Worm (Caenorhabditis elegans) whole organism, L1 larva: ENCODE data around the gene sra-4.

ENCODE experiments used
- F16B12.6 ChIP-seq: fragments of 150-350 bp; optimal IDR thresholded peaks from 2 replicates; lab custom pipeline; 2014; ENCODE audit warnings: missing biosample characterization, missing genetic modification characterization
- ceh-8 ChIP-seq: fragments of 200-800 bp; sonication (Bioruptor generic); optimal IDR thresholded peaks from 2 replicates; lab custom pipeline; 2018; ENCODE audit warnings: mild to moderate bottlenecking, missing genetic modification characterization, moderate library complexity, missing compliant biosample characterization
- dsc-1 ChIP-seq: sonication (generic microtip); optimal IDR thresholded peaks from 2 replicates; lab custom pipeline; 2016; ENCODE audit warnings: mild to moderate bottlenecking, missing genetic modification characterization, missing compliant biosample characterization
- fos-1 ChIP-seq: fragments of 150-350 bp; optimal IDR thresholded peaks from 2 replicates; lab custom pipeline; 2014; ENCODE audit warnings: missing biosample characterization, missing genetic modification characterization
- grh-1 ChIP-seq: fragments of 200-800 bp; sonication (Bioruptor generic); IDR thresholded peaks from 2 replicates; pipeline ENCODE4 v1.3.6; 2022; ENCODE audit warnings: missing genetic modification reagents, missing genetic modification characterization, missing compliant biosample characterization
- lin-13 ChIP-seq: fragments of 150-350 bp; optimal IDR thresholded peaks from 2 replicates; lab custom pipeline; 2014; ENCODE audit warnings: missing biosample characterization, missing genetic modification reagents, missing genetic modification characterization
- lin-14 ChIP-seq: fragments of 200-800 bp; sonication (Bioruptor generic); optimal IDR thresholded peaks from 2 replicates; lab custom pipeline; 2018; ENCODE audit warnings: mild to moderate bottlenecking, missing genetic modification characterization, moderate library complexity, missing compliant biosample characterization
- lin-39 ChIP-seq: fragments of 150-350 bp; optimal IDR thresholded peaks from 2 replicates; lab custom pipeline; 2014; ENCODE audit warnings: missing biosample characterization, missing genetic modification reagents, missing genetic modification characterization
- lsy-2 ChIP-seq, 2 experiments: fragments of 150-350 bp; optimal IDR thresholded peaks; 2 replicates each; lab custom pipeline; 2014; ENCODE audit warnings: missing biosample characterization in 2 of 2, missing genetic modification characterization in 2 of 2
- mef-2 ChIP-seq: fragments of 150-350 bp; optimal IDR thresholded peaks from 2 replicates; lab custom pipeline; 2014; ENCODE audit warnings: missing biosample characterization, missing genetic modification characterization
- nhr-90 ChIP-seq: sonication (generic microtip); optimal IDR thresholded peaks from 2 replicates; lab custom pipeline; 2016; ENCODE audit warnings: mild to moderate bottlenecking, missing genetic modification characterization, missing compliant biosample characterization; ENCODE audit not compliant: poor library complexity
- pag-3 ChIP-seq: sonication (generic microtip); optimal IDR thresholded peaks from 2 replicates; lab custom pipeline; 2017; ENCODE audit warnings: missing genetic modification characterization, mild to moderate bottlenecking, missing compliant biosample characterization, antibody characterized with exemption, borderline replicate concordance; ENCODE audit not compliant: insufficient read depth
- tbx-2 ChIP-seq: sonication (generic microtip); optimal IDR thresholded peaks from 2 replicates; lab custom pipeline; 2016; ENCODE audit warnings: missing genetic modification characterization, missing compliant biosample characterization
- unc-62 ChIP-seq: fragments of 150-350 bp; optimal IDR thresholded peaks from 2 replicates; lab custom pipeline; 2014; ENCODE audit warnings: missing biosample characterization, missing genetic modification reagents, missing genetic modification characterization

DNA sequence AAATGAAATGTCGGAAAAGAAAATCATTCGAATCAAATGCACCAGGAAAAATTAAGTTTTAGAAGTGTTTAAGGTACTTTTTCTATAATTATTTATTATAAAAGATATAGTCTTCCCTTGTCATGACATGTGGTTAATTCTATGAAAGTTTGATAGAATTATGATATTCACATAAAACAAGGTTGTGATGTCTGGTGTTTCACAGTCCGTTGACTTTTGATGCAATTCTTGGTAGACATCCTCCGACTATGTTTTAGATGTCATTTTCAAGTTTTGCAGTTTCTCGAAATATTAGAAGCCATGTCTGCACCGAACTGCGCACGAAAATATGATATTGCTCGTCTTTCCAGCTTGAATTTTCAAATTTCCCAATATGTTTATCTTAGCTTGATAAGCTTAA lies 1.7 kb upstream of the sra-4 start, which contains the start of gene sra-7:
- TF ChIP-seq ceh-8 (GFP tag; lab: Kevin White, UChicago) = no peak
- TF ChIP-seq nhr-90 = no peak
- no peak for TF ChIP-seq fos-1 (tag; lab: Kevin White, UChicago)
- no peak for TF ChIP-seq unc-62 (GFP tag; lab: Kevin White, UChicago)
- no peak for TF ChIP-seq tbx-2 (tag; lab: Kevin White, UChicago)
- TF ChIP-seq pag-3 = no peak
- no peak for TF ChIP-seq F16B12.6 (tag; lab: Kevin White, UChicago)
- TF ChIP-seq dsc-1 (tag; lab: Kevin White, UChicago) = no peak
- TF ChIP-seq lin-39 (tag; lab: Kevin White, UChicago) = no peak
- no peak for TF ChIP-seq mef-2 (tag; lab: Kevin White, UChicago)
- no peak for TF ChIP-seq grh-1 (GFP tag; lab: Robert Waterston, UW)
- TF ChIP-seq lsy-2 (tag; optimal IDR thresholded peaks at IDR 0.05; lab: Kevin White, UChicago) = no peak
- TF ChIP-seq lin-14 = no peak
- TF ChIP-seq lin-13 (GFP tag; lab: Kevin White, UChicago) = no peak
